Worm (Caenorhabditis elegans): Measurements from ENCODE around the gene srt-17.

The srt-17 gene

ce11 chrV:581616-582015 lies 43.2 kb downstream of the srt-17 start, which contains the start of gene nstp-7:
Gene nstp-7 (plus strand): TSS chrV:581916.
- TF ChIP-seq ets-7 (tag; optimal IDR thresholded peaks at IDR 0.05) (no peak), sea-1 (GFP tag; conservative IDR thresholded peaks at IDR 0.05) (no peak), scrt-1 (GFP tag; IDR thresholded peaks at IDR 0.05) (no peak), hmbx-1 (tag; optimal IDR thresholded peaks at IDR 0.05) (no peak), ceh-13 (GFP tag; optimal IDR thresholded peaks at IDR 0.05) (no peak), F13C5.2 (tag; optimal IDR thresholded peaks at IDR 0.05) (no peak), tbx-37 (GFP tag; conservative IDR thresholded peaks at IDR 0.05) (no peak), tbx-11 (GFP tag; IDR thresholded peaks at IDR 0.05) (no peak), aly-1 (tag; optimal IDR thresholded peaks at IDR 0.05) (no peak), flt-1 (GFP tag; IDR thresholded peaks at IDR 0.05) (no peak), ceh-36 (tag; optimal IDR thresholded peaks at IDR 0.05) (no peak), pes-1 (GFP tag; IDR thresholded peaks at IDR 0.05) (no peak), B0310.2 (tag; optimal IDR thresholded peaks at IDR 0.05) (no peak)

- TF ChIP-seq hmbx-1 (tag; optimal IDR thresholded peaks at IDR 0.05) (no peak), ets-7 (tag; optimal IDR thresholded peaks at IDR 0.05) (no peak), B0310.2 (tag; optimal IDR thresholded peaks at IDR 0.05) (no peak), hnd-1 (tag; optimal IDR thresholded peaks at IDR 0.05) (no peak), tbx-11 (GFP tag; IDR thresholded peaks at IDR 0.05) (no peak), tbx-37 (GFP tag; conservative IDR thresholded peaks at IDR 0.05) (no peak), tra-4 (tag; optimal IDR thresholded peaks at IDR 0.05) (no peak), flt-1 (GFP tag; IDR thresholded peaks at IDR 0.05) (no peak), F13C5.2 (tag; optimal IDR thresholded peaks at IDR 0.05) (no peak), scrt-1 (GFP tag; IDR thresholded peaks at IDR 0.05) (no peak), pes-1 (GFP tag; IDR thresholded peaks at IDR 0.05) (no peak), ceh-36 (tag; optimal IDR thresholded peaks at IDR 0.05) (no peak), hmg-4 (GFP tag; optimal IDR thresholded peaks at IDR 0.05) (no peak), aly-1 (tag; optimal IDR thresholded peaks at IDR 0.05) (no peak), ceh-13 (GFP tag; optimal IDR thresholded peaks at IDR 0.05) (no peak), sea-1 (GFP tag; conservative IDR thresholded peaks at IDR 0.05) (no peak), ama-1 (optimal IDR thresholded peaks at IDR 0.05) (no peak)
These were observed 45.8 kb downstream of the srt-17 start, which contains the start of gene K06H6.4 for ce11 chrV:578977-579376. Gene K06H6.4 (plus strand): TSS chrV:579277.

- TF ChIP-seq ets-7 (tag; optimal IDR thresholded peaks at IDR 0.05) (no peak), pes-1 (GFP tag; IDR thresholded peaks at IDR 0.05) (no peak), scrt-1 (GFP tag; IDR thresholded peaks at IDR 0.05) (no peak), ama-1 (optimal IDR thresholded peaks at IDR 0.05) (no peak)
These were observed 47.9 kb downstream of the srt-17 start for ce11 chrV:576918-577317.

ce11 chrV:576070-576469 lies 48.8 kb downstream of the srt-17 start, which contains the start of gene K06H6.5:
Gene K06H6.5 (plus strand): TSS chrV:576370.
- TF ChIP-seq flt-1 (GFP tag; IDR thresholded peaks at IDR 0.05), result no peak
- TF ChIP-seq F13C5.2 (tag; optimal IDR thresholded peaks at IDR 0.05), result no peak
- TF ChIP-seq pes-1 (GFP tag; IDR thresholded peaks at IDR 0.05), result no peak
- no peak for TF ChIP-seq ama-1 (optimal IDR thresholded peaks at IDR 0.05)
- TF ChIP-seq hmbx-1 (tag; optimal IDR thresholded peaks at IDR 0.05), result no peak
- TF ChIP-seq tbx-11 (GFP tag; IDR thresholded peaks at IDR 0.05), result no peak

ce11 chrV:574639-575038 lies 50.2 kb downstream of the srt-17 start, which contains the start of gene C14C6.13:
Gene C14C6.13 (minus strand): TSS chrV:574739.
- no peak for TF ChIP-seq ets-7 (tag; optimal IDR thresholded peaks at IDR 0.05)
- no peak for TF ChIP-seq tbx-11 (GFP tag; IDR thresholded peaks at IDR 0.05)
- no peak for TF ChIP-seq tbx-37 (GFP tag; conservative IDR thresholded peaks at IDR 0.05)
- TF ChIP-seq pes-1 (GFP tag; IDR thresholded peaks at IDR 0.05), result no peak
- no peak for TF ChIP-seq sea-1 (GFP tag; conservative IDR thresholded peaks at IDR 0.05)
- no peak for TF ChIP-seq ama-1 (optimal IDR thresholded peaks at IDR 0.05)
- no peak for TF ChIP-seq aly-1 (tag; optimal IDR thresholded peaks at IDR 0.05)
